Comparison of ENCODE assay signal across 2 worm cellular contexts in genomic region chrIV:2388949-2389495, ce11.
TF ChIP-seq lines count a peak whose summit lies in the region.

Gene trap-3, plus strand, starts transcription at chrIV:2389445.

TF ChIP-seq in whole organism, L4 larva, 104 proteins besides CTCF, POLR2A, EP300 and RAD21 (continued from another document):
- TF ChIP-seq fos-1 (tag; optimal IDR thresholded peaks at IDR 0.05; lab: Kevin White, UChicago) (no peak), ceh-82 (tag; optimal IDR thresholded peaks at IDR 0.05; lab: Kevin White, UChicago) (peak; percentile 2), nhr-10 (tag; optimal IDR thresholded peaks at IDR 0.05; lab: Kevin White, UChicago) (peak; percentile 71), duxl-1 (tag; optimal IDR thresholded peaks at IDR 0.05; lab: Kevin White, UChicago; ENCODE audit: poor library complexity) (peak; percentile 81), nhr-102 (tag; optimal IDR thresholded peaks at IDR 0.05; lab: Kevin White, UChicago) (peak; percentile 96), dmd-6 (GFP tag; IDR thresholded peaks at IDR 0.05; lab: Robert Waterston, UW) (peak; percentile 97), lin-39 (tag; optimal IDR thresholded peaks at IDR 0.05; lab: Kevin White, UChicago) (no peak), unc-39 (tag; optimal IDR thresholded peaks at IDR 0.05; lab: Kevin White, UChicago) (no peak), daf-12 (tag; optimal IDR thresholded peaks at IDR 0.05; lab: Kevin White, UChicago) (no peak), ZK337.2 (GFP tag; IDR thresholded peaks at IDR 0.05; lab: Robert Waterston, UW) (0 out of 2 replicates have a peak, but pooled peaks have one; percentile 24), snpc-1.2 (GFP tag; IDR thresholded peaks at IDR 0.05; lab: Robert Waterston, UW) (peak; percentile 73), daf-19 (GFP tag; conservative IDR thresholded peaks at IDR 0.05; lab: Robert Waterston, UW) (0 out of 2 replicates have a peak, but pooled peaks have one; percentile 53), fkh-10 (GFP tag; optimal IDR thresholded peaks at IDR 0.05; lab: Kevin White, UChicago) (peak; percentile 78), F26F4.8 (GFP tag; conservative IDR thresholded peaks at IDR 0.05; lab: Robert Waterston, UW) (no peak), skn-1 (tag; optimal IDR thresholded peaks at IDR 0.05; lab: Kevin White, UChicago) (no peak), dmd-8 (GFP tag; IDR thresholded peaks at IDR 0.05; lab: Robert Waterston, UW) (peak; percentile 60; the same call in 1 of the 2 replicates), ceh-32 (tag; optimal IDR thresholded peaks at IDR 0.05; lab: Kevin White, UChicago; ENCODE audit: poor library complexity) (peak; percentile 50), lim-7 (GFP tag; IDR thresholded peaks at IDR 0.05; lab: Robert Waterston, UW) (peak; percentile 67), rbr-2 (tag; optimal IDR thresholded peaks at IDR 0.05; lab: Kevin White, UChicago) (peak; percentile 98), Y5F2A.4 (GFP tag; optimal IDR thresholded peaks at IDR 0.05; lab: Kevin White, UChicago) (peak; percentile 72), nhr-11 (tag; optimal IDR thresholded peaks at IDR 0.05; lab: Kevin White, UChicago) (peak; percentile 93), F44E2.7 (GFP tag; IDR thresholded peaks at IDR 0.05; lab: Robert Waterston, UW) (no peak), Y48G9A.11 (GFP tag; IDR thresholded peaks at IDR 0.05; lab: Robert Waterston, UW) (peak; percentile 87), spr-3 (GFP tag; optimal IDR thresholded peaks at IDR 0.05; lab: Kevin White, UChicago) (peak; percentile 90), nhr-48 (tag; optimal IDR thresholded peaks at IDR 0.05; lab: Kevin White, UChicago) (peak; percentile 93), hif-1 (tag; optimal IDR thresholded peaks at IDR 0.05; lab: Kevin White, UChicago) (peak; percentile 80 to 90), mdt-29 (GFP tag; IDR thresholded peaks at IDR 0.05; lab: Robert Waterston, UW) (peak; percentile 93), ztf-7 (tag; optimal IDR thresholded peaks at IDR 0.05; lab: Kevin White, UChicago) (peak; percentile 87), dve-1 (tag; optimal IDR thresholded peaks at IDR 0.05; lab: Kevin White, UChicago; ENCODE audit: insufficient read depth) (peak; percentile 98), hlh-30 (tag; optimal IDR thresholded peaks at IDR 0.05; lab: Kevin White, UChicago; ENCODE audit: insufficient read depth) (peak; percentile 95), mep-1 (tag; optimal IDR thresholded peaks at IDR 0.05; lab: Kevin White, UChicago) (peak; percentile 98), zip-2 (tag; optimal IDR thresholded peaks at IDR 0.05; lab: Kevin White, UChicago) (peak; percentile 85), arid-1 (GFP tag; conservative IDR thresholded peaks at IDR 0.05; lab: Robert Waterston, UW) (peak; percentile 94), lir-3 (tag; optimal IDR thresholded peaks at IDR 0.05; lab: Kevin White, UChicago) (peak; percentile 57), lin-15B (tag; optimal IDR thresholded peaks at IDR 0.05; lab: Kevin White, UChicago) (peak; percentile 57), tra-1 (GFP tag; IDR thresholded peaks at IDR 0.05; lab: Robert Waterston, UW) (peak; percentile 94), mes-2 (tag; optimal IDR thresholded peaks at IDR 0.05; lab: Kevin White, UChicago; ENCODE audit: poor library complexity, severe bottlenecking) (peak; percentile 91), dpl-1 (GFP tag; optimal IDR thresholded peaks at IDR 0.05; lab: Kevin White, UChicago) (peak; percentile 89), D1046.2 (GFP tag; IDR thresholded peaks at IDR 0.05; lab: Robert Waterston, UW) (peak; percentile 95), ces-1 (GFP tag; optimal IDR thresholded peaks at IDR 0.05; lab: Kevin White, UChicago) (no peak), cey-2 (tag; optimal IDR thresholded peaks at IDR 0.05; lab: Kevin White, UChicago; ENCODE audit: borderline replicate concordance, insufficient read depth) (no peak), nhr-237 (tag; optimal IDR thresholded peaks at IDR 0.05; lab: Kevin White, UChicago) (peak; percentile 61), lin-13 (GFP tag; optimal IDR thresholded peaks at IDR 0.05; lab: Kevin White, UChicago) (peak; percentile 98), zag-1 (tag; optimal IDR thresholded peaks at IDR 0.05; lab: Kevin White, UChicago) (no peak), lin-29 (GFP tag; IDR thresholded peaks at IDR 0.05; lab: Robert Waterston, UW) (peak; percentile 90), ZK546.5 (tag; optimal IDR thresholded peaks at IDR 0.05; lab: Kevin White, UChicago) (peak in 1 of 2 experiments; percentile 72), ama-1 (optimal IDR thresholded peaks at IDR 0.05; lab: Kevin White, UChicago) (peak; percentile 2), snpc-4 (tag; optimal IDR thresholded peaks at IDR 0.05; lab: Kevin White, UChicago) (peak; percentile 11)

TF ChIP-seq in whole organism, late embryonic, 69 proteins besides CTCF, POLR2A, EP300 and RAD21 (continued from another document):
- peak; percentile 72 for TF ChIP-seq ets-4 (tag; optimal IDR thresholded peaks at IDR 0.05; lab: Kevin White, UChicago)
- peak; percentile 74 for TF ChIP-seq pqm-1 (tag; optimal IDR thresholded peaks at IDR 0.05; lab: Kevin White, UChicago)
- TF ChIP-seq F13H6.1 (tag; optimal IDR thresholded peaks at IDR 0.05; lab: Kevin White, UChicago): peak; percentile 18
- peak; percentile 33 for TF ChIP-seq tbx-7 (tag; optimal IDR thresholded peaks at IDR 0.05; lab: Kevin White, UChicago)
